Worm (Caenorhabditis elegans) whole organism, midembryonic: ENCODE data around the gene T22E5.1.

Source experiments
- T22C8.4 ChIP-seq: fragments of 200-800 bp; sonication (Bioruptor generic); IDR thresholded peaks from 2 replicates; pipeline ENCODE4 v1.3.6; 2022; ENCODE audit warnings: missing genetic modification characterization, missing compliant biosample characterization
- cog-1 ChIP-seq: sonication (generic microtip); optimal IDR thresholded peaks from 2 replicates; lab custom pipeline; 2016; ENCODE audit warnings: missing genetic modification characterization, missing compliant biosample characterization
- flt-1 ChIP-seq: fragments of 200-800 bp; sonication (Bioruptor generic); IDR thresholded peaks from 2 replicates; pipeline ENCODE4 v1.3.6; 2022; ENCODE audit warnings: missing genetic modification characterization, missing compliant biosample characterization
- klf-2 ChIP-seq: fragments of 200-800 bp; sonication (Bioruptor generic); conservative IDR thresholded peaks from 2 replicates; pipeline ENCODE4 v1.3.6; 2022; ENCODE audit warnings: missing genetic modification reagents, missing genetic modification characterization, missing compliant biosample characterization
- med-1 ChIP-seq: sonication (generic microtip); optimal IDR thresholded peaks from 2 replicates; lab custom pipeline; 2017; ENCODE audit warnings: missing genetic modification characterization, mild to moderate bottlenecking, missing compliant biosample characterization, antibody characterized with exemption, missing genetic modification reagents; ENCODE audit not compliant: insufficient read depth
- ref-1 ChIP-seq: fragments of 200-800 bp; sonication (Bioruptor generic); conservative IDR thresholded peaks from 2 replicates; pipeline ENCODE4 v1.3.6; 2022; ENCODE audit warnings: missing genetic modification reagents, missing genetic modification characterization, missing compliant biosample characterization
- tab-1 ChIP-seq: fragments of 200-800 bp; sonication (Bioruptor generic); IDR thresholded peaks from 2 replicates; pipeline ENCODE4 v1.3.6; 2022; ENCODE audit warnings: missing genetic modification characterization, missing compliant biosample characterization
- ztf-23 ChIP-seq: fragments of 200-800 bp; sonication (Bioruptor generic); IDR thresholded peaks from 2 replicates; pipeline ENCODE4 v1.3.6; 2022; ENCODE audit warnings: missing genetic modification reagents, missing genetic modification characterization, missing compliant biosample characterization
- ztf-29 ChIP-seq: fragments of 200-800 bp; sonication (Bioruptor generic); IDR thresholded peaks from 2 replicates; pipeline ENCODE4 v1.3.6; 2022; ENCODE audit warnings: missing genetic modification reagents, missing genetic modification characterization, missing compliant biosample characterization

Gene T22E5.1

ce11 chrX:6458001-6458400, 45.3 kb downstream of the T22E5.1 start:
- TF ChIP-seq med-1 (GFP tag; lab: Kevin White, UChicago) (no peak), cog-1 (tag; lab: Kevin White, UChicago) (no peak), flt-1 (GFP tag; lab: Robert Waterston, UW) (no peak), T22C8.4 (GFP tag; lab: Robert Waterston, UW) (no peak), ztf-23 (no peak), klf-2 (GFP tag; lab: Robert Waterston, UW) (no peak), ref-1 (no peak), tab-1 (no peak), ztf-29 (GFP tag; lab: Robert Waterston, UW) (no peak)

ce11 chrX:6458467-6458866, 45.8 kb downstream of the T22E5.1 start:
- TF ChIP-seq T22C8.4 (GFP tag; lab: Robert Waterston, UW) = no peak
- TF ChIP-seq ztf-29 (GFP tag; lab: Robert Waterston, UW) = no peak
- TF ChIP-seq ref-1 = no peak
- TF ChIP-seq cog-1 (tag; lab: Kevin White, UChicago) = no peak
- TF ChIP-seq tab-1 = no peak
- no peak for TF ChIP-seq klf-2 (GFP tag; lab: Robert Waterston, UW)
- TF ChIP-seq med-1 (GFP tag; lab: Kevin White, UChicago) = no peak
- no peak for TF ChIP-seq ztf-23
- TF ChIP-seq flt-1 (GFP tag; lab: Robert Waterston, UW) = no peak

- TF ChIP-seq med-1 (GFP tag; lab: Kevin White, UChicago) (no peak), ztf-29 (GFP tag; lab: Robert Waterston, UW) (no peak)
Observed at ce11 chrX:6460123-6460522, 47.4 kb downstream of the T22E5.1 start.

ce11 chrX:6461729-6462128, 49.1 kb downstream of the T22E5.1 start, which contains the start of gene K04E7.1:
TSS of gene K04E7.1 (plus strand) at chrX:6462029.
- TF ChIP-seq klf-2 (GFP tag; lab: Robert Waterston, UW) (no peak), T22C8.4 (GFP tag; lab: Robert Waterston, UW) (no peak), tab-1 (no peak), med-1 (GFP tag; lab: Kevin White, UChicago) (no peak), ztf-23 (no peak), ref-1 (no peak), cog-1 (tag; lab: Kevin White, UChicago) (no peak), ztf-29 (GFP tag; lab: Robert Waterston, UW) (no peak), flt-1 (GFP tag; lab: Robert Waterston, UW) (no peak)

ce11 chrX:6462479-6462878, 49.8 kb downstream of the T22E5.1 start:
- TF ChIP-seq ref-1 (no peak), ztf-23 (no peak)

- TF ChIP-seq ztf-23 (no peak), ztf-29 (GFP tag; lab: Robert Waterston, UW) (no peak), klf-2 (GFP tag; lab: Robert Waterston, UW) (no peak), tab-1 (no peak), cog-1 (tag; lab: Kevin White, UChicago) (no peak), ref-1 (no peak), flt-1 (GFP tag; lab: Robert Waterston, UW) (no peak), med-1 (GFP tag; lab: Kevin White, UChicago) (no peak), T22C8.4 (GFP tag; lab: Robert Waterston, UW) (no peak)
Observed at ce11 chrX:6462995-6463462, 50.4 kb downstream of the T22E5.1 start, which contains the start of gene C15B12.2. TSS of gene C15B12.2 (plus strand) at chrX:6463412.
